Worm (Caenorhabditis elegans) whole organism, L2 larva: ENCODE data around the gene ZK470.1.
A peak's percentile ranks its signal among the peaks of the same experiment; 100 is the strongest.
"Not testable (repeated sequence)": the region's sequence is repeated elsewhere in the genome, so short reads cannot be mapped to it uniquely, and the experiment has no call there.

ENCODE experiments used
- R02D3.7 ChIP-seq: fragments of 150-350 bp; optimal IDR thresholded peaks from 2 replicates; lab custom pipeline; 2014; ENCODE audit warnings: missing biosample characterization, missing genetic modification characterization
- Y55F3AM.14 ChIP-seq: fragments of 200-800 bp; sonication (Bioruptor generic); optimal IDR thresholded peaks from 2 replicates; lab custom pipeline; 2018; ENCODE audit warnings: mild to moderate bottlenecking, missing genetic modification characterization, missing compliant biosample characterization
- alr-1 ChIP-seq: fragments of 150-350 bp; optimal IDR thresholded peaks from 2 replicates; lab custom pipeline; 2014; ENCODE audit warnings: missing biosample characterization, missing genetic modification characterization
- aly-2 ChIP-seq: fragments of 150-350 bp; optimal IDR thresholded peaks from 2 replicates; lab custom pipeline; 2014; ENCODE audit warnings: missing biosample characterization, missing genetic modification characterization
- ama-1 ChIP-seq: fragments of 150-350 bp; optimal IDR thresholded peaks from 2 replicates; lab custom pipeline; 2018; ENCODE audit warnings: inconsistent platforms
- ceh-16 ChIP-seq: fragments of 150-350 bp; optimal IDR thresholded peaks from 2 replicates; lab custom pipeline; 2014; ENCODE audit warnings: missing biosample characterization, missing genetic modification characterization
- ceh-82 ChIP-seq: fragments of 150-350 bp; optimal IDR thresholded peaks from 2 replicates; lab custom pipeline; 2014; ENCODE audit warnings: missing biosample characterization, missing genetic modification characterization
- crh-2 ChIP-seq: sonication (generic microtip); optimal IDR thresholded peaks from 2 replicates; lab custom pipeline; 2017; ENCODE audit warnings: missing biosample characterization, missing genetic modification characterization
- dmd-4 ChIP-seq: sonication (generic microtip); optimal IDR thresholded peaks from 2 replicates; lab custom pipeline; 2017; ENCODE audit warnings: missing biosample characterization, missing genetic modification characterization
- egl-27 ChIP-seq: sonication (generic microtip); optimal IDR thresholded peaks from 3 replicates; lab custom pipeline; 2017; ENCODE audit warnings: missing biosample characterization, missing genetic modification reagents, missing genetic modification characterization
- elt-1 ChIP-seq: fragments of 150-350 bp; optimal IDR thresholded peaks from 2 replicates; lab custom pipeline; 2014; ENCODE audit warnings: missing biosample characterization, missing genetic modification characterization
- gmeb-1 ChIP-seq: fragments of 150-350 bp; optimal IDR thresholded peaks from 2 replicates; lab custom pipeline; 2014; ENCODE audit warnings: missing biosample characterization, missing genetic modification characterization
- lin-11 ChIP-seq: fragments of 150-350 bp; sonication (generic microtip); optimal IDR thresholded peaks from 2 replicates; lab custom pipeline; 2014; ENCODE audit warnings: missing biosample characterization, missing genetic modification characterization, inconsistent platforms, mixed read lengths
- lin-13 ChIP-seq: fragments of 150-350 bp; optimal IDR thresholded peaks from 2 replicates; lab custom pipeline; 2014; ENCODE audit warnings: missing biosample characterization, missing genetic modification reagents, missing genetic modification characterization
- lin-39 ChIP-seq: fragments of 150-350 bp; optimal IDR thresholded peaks from 2 replicates; lab custom pipeline; 2014; ENCODE audit warnings: missing biosample characterization, missing genetic modification reagents, missing genetic modification characterization
- lsy-2 ChIP-seq, 2 experiments: fragments of 150-350 bp in 1 of 2; sonication (generic microtip) in 1 of 2; optimal IDR thresholded peaks; 2 replicates each; lab custom pipeline; 2014 to 2017; ENCODE audit warnings: missing biosample characterization in 2 of 2, missing genetic modification characterization in 2 of 2
- mab-5 ChIP-seq: fragments of 150-350 bp; optimal IDR thresholded peaks from 2 replicates; lab custom pipeline; 2014; ENCODE audit warnings: missing biosample characterization, missing genetic modification characterization
- mbf-1 ChIP-seq: sonication (generic microtip); optimal IDR thresholded peaks from 2 replicates; lab custom pipeline; 2017; ENCODE audit warnings: missing biosample characterization, missing genetic modification characterization
- mdl-1 ChIP-seq, 2 experiments: fragments of 150-350 bp in 1 of 2; sonication (generic microtip) in 1 of 2; optimal IDR thresholded peaks; 2 replicates each; lab custom pipeline; 2017; ENCODE audit warnings: missing biosample characterization in 2 of 2, missing genetic modification characterization in 2 of 2
- nhr-10 ChIP-seq: sonication (generic microtip); optimal IDR thresholded peaks from 2 replicates; lab custom pipeline; 2017; ENCODE audit warnings: missing biosample characterization, missing genetic modification characterization
- nhr-11 ChIP-seq: fragments of 150-350 bp; optimal IDR thresholded peaks from 2 replicates; lab custom pipeline; 2014; ENCODE audit warnings: missing biosample characterization, missing genetic modification characterization
- nhr-21 ChIP-seq: fragments of 150-350 bp; optimal IDR thresholded peaks from 2 replicates; lab custom pipeline; 2014; ENCODE audit warnings: missing biosample characterization, missing genetic modification characterization
- nhr-23 ChIP-seq: fragments of 150-350 bp; optimal IDR thresholded peaks from 2 replicates; lab custom pipeline; 2014; ENCODE audit warnings: missing biosample characterization, missing genetic modification reagents, missing genetic modification characterization
- nhr-237 ChIP-seq: fragments of 150-350 bp; optimal IDR thresholded peaks from 2 replicates; lab custom pipeline; 2014; ENCODE audit warnings: missing biosample characterization, missing genetic modification characterization
- nhr-6 ChIP-seq: fragments of 150-350 bp; optimal IDR thresholded peaks from 2 replicates; lab custom pipeline; 2014; ENCODE audit warnings: missing biosample characterization, missing genetic modification characterization
- nhr-77 ChIP-seq: fragments of 150-350 bp; optimal IDR thresholded peaks from 2 replicates; lab custom pipeline; 2014; ENCODE audit warnings: missing biosample characterization, missing genetic modification characterization
- peb-1 ChIP-seq: fragments of 150-350 bp; optimal IDR thresholded peaks from 2 replicates; lab custom pipeline; 2014; ENCODE audit warnings: missing biosample characterization, missing genetic modification characterization
- skn-1 ChIP-seq: sonication (generic microtip); optimal IDR thresholded peaks from 2 replicates; lab custom pipeline; 2017; ENCODE audit warnings: missing biosample characterization, missing genetic modification characterization
- sma-3 ChIP-seq: sonication (generic microtip); optimal IDR thresholded peaks from 2 replicates; lab custom pipeline; 2016; ENCODE audit warnings: missing genetic modification reagents, missing genetic modification characterization, missing compliant biosample characterization
- sma-9 ChIP-seq, 2 experiments: fragments of 150-350 bp in 1 of 2; sonication (generic microtip) in 1 of 2; optimal IDR thresholded peaks; 2 replicates each; lab custom pipeline; 2014 to 2016; ENCODE audit warnings: missing genetic modification characterization in 2 of 2, mild to moderate bottlenecking in 1 of 2, missing biosample characterization in 1 of 2, missing compliant biosample characterization in 1 of 2, missing genetic modification reagents in 1 of 2, moderate library complexity in 1 of 2
- snpc-4 ChIP-seq: fragments of 150-350 bp; optimal IDR thresholded peaks from 2 replicates; lab custom pipeline; 2014; ENCODE audit warnings: missing biosample characterization, missing genetic modification characterization
- unc-55 ChIP-seq: fragments of 150-350 bp; sonication (generic microtip); optimal IDR thresholded peaks from 3 replicates; lab custom pipeline; 2014; ENCODE audit warnings: missing biosample characterization, missing genetic modification reagents, missing genetic modification characterization
- unc-62 ChIP-seq: fragments of 150-350 bp; optimal IDR thresholded peaks from 2 replicates; lab custom pipeline; 2014; ENCODE audit warnings: missing biosample characterization, missing genetic modification reagents, missing genetic modification characterization
- zag-1 ChIP-seq: fragments of 150-350 bp; optimal IDR thresholded peaks from 2 replicates; lab custom pipeline; 2014; ENCODE audit warnings: missing biosample characterization, missing genetic modification characterization
- ztf-1 ChIP-seq: fragments of 200-800 bp; sonication (Bioruptor generic); conservative IDR thresholded peaks from 2 replicates; pipeline ENCODE4 v1.3.6; 2022; ENCODE audit warnings: missing genetic modification characterization, missing compliant biosample characterization
- ztf-11 ChIP-seq: sonication (generic microtip); optimal IDR thresholded peaks from 2 replicates; lab custom pipeline; 2017; ENCODE audit warnings: missing biosample characterization, missing genetic modification characterization
- ztf-4 ChIP-seq: fragments of 150-350 bp; optimal IDR thresholded peaks from 2 replicates; lab custom pipeline; 2014; ENCODE audit warnings: missing biosample characterization, missing genetic modification characterization

Gene ZK470.1

DNA sequence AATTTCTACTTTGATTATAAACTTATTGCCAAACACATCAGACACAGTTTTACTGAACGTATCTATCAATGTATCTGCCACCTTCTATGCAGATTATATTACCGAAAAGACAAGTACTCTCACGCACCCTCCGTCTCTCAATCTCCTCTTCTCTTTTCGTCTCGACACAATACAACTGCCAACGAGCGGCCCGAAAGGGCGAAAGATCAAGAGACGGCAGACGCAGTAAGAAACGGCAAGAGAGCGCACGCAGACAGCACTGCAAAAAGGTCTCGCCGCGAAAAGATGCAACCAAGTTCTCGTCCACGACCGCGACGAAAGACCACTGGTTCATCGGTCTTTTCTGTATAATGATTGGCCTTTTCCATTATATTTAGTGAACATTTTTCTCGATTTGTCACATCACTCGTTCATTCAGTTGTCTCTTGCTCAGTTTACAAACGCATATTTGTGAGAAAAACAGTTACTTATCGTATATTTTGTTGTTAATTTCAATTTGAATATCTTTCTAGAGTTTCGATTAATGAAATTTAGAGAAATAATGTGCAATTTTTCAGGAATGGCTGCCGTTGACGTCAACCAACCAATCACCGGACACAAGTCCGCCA, 27.1 kb downstream of the ZK470.1 start, which contains the start of gene vha-12 (continued):
- TF ChIP-seq ztf-1 (GFP tag; lab: Robert Waterston, UW) (no peak), sma-3 (peak; percentile 96), aly-2 (tag; lab: Kevin White, UChicago) (no peak), egl-27 (peak; percentile 89)

- no peak for TF ChIP-seq skn-1
Measured at ce11 chrX:4192235-4192634, 28.7 kb downstream of the ZK470.1 start.

DNA sequence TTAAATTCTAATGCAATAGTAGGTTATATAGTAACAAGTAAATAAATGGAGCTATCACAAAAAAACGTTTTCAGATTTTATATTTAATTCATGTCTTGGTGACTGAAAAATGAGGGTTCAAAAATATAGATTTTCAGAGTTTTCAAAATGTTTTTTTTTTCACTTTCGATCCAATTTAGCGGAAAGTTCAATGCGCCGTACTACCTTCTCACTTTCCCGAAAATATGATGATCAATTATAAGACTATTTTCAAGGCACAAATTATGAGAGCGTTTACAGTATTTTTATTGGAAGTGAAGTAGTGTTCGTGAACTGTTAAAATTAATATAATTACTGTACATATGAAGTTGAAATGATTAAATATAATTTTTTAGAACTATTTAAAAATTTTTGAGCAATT, 29.6 kb downstream of the ZK470.1 start:
- TF ChIP-seq nhr-21 (tag; lab: Kevin White, UChicago) (peak; percentile 5), gmeb-1 (tag; lab: Kevin White, UChicago) (peak; percentile 25), snpc-4 (tag; lab: Kevin White, UChicago) (no peak), ztf-4 (tag; lab: Kevin White, UChicago) (peak; percentile 20), ceh-82 (tag; lab: Kevin White, UChicago) (no peak)

DNA sequence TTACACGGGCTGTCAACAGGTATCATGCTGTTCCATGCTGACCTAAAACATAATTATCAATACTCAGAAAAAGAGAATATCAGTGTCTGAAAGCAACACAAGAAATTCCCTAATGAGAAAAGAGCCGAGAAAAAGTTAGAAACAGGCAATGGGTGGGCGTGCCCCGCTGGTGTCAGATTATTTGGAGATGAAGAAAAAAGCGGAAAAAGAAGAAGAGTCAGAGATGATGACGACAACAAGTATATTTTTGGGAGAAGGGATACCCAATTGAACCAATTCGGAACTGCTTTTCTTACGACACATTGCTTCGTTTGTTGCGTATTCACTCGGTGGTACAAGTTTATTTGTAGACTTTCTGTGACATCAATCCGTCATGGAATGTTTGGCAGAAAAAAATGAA, 32.9 kb downstream of the ZK470.1 start, which contains the start of gene F20B6.4:
F20B6.4 (minus strand) TSS at position 101 of the 400 bp plus-strand sequence.
- TF ChIP-seq elt-1 (tag; lab: Kevin White, UChicago): no peak
- TF ChIP-seq sma-9 (GFP tag; optimal IDR thresholded peaks at IDR 0.05; lab: Kevin White, UChicago): no peak
- TF ChIP-seq sma-9 (tag; optimal IDR thresholded peaks at IDR 0.05; lab: Kevin White, UChicago): no peak
- TF ChIP-seq dmd-4 (tag; lab: Kevin White, UChicago): no peak
- no peak for TF ChIP-seq crh-2 (tag; lab: Kevin White, UChicago)
- TF ChIP-seq, all 48 proteins: peak for 0

DNA sequence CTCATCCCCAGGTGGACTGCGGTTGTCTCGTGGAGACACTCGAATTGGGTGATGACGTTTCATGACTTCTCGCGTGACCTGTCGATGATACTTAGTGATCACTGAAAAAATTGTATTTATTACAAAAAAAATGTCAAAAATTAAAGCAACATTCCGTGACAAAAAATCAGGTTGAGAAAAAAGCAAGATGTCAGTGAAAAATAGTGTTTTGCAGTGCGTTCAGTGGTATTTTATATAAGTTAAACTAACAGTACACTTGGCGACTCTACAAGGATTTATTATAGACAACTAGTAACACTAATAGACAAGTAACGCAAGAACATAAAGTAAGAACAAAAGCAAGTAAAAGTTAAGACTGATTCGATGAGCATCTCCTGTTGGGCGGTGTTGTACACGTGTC, 36.3 kb downstream of the ZK470.1 start, which contains the start of gene F20B6.5:
F20B6.5 (minus strand) TSS at position 101 of the 400 bp plus-strand sequence.
- TF ChIP-seq mab-5 (tag; lab: Kevin White, UChicago); lin-39; peb-1 (tag; lab: Kevin White, UChicago): not testable (repeated sequence)

DNA sequence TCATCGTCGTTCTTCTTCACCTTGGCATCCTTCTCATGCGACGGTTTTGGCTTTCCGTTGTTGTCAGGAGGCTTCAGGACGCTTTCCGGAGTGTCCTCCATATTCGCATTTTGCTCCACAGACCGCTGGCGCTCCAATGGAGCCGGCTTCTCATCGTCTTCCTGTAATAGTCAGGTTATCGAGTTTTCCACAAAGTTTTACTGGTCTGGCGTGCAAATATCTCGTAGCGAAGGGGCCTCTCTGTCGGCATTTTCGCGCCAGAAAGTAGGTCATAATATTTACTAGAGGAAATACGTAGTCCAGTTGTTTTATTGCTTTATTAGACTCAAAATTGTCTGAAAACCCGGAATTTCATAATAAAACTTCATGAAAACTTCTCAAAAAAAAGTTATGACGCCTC, 38.6 kb downstream of the ZK470.1 start, which contains the start of gene F20B6.6:
F20B6.6 (minus strand) TSS at position 101 of the 400 bp plus-strand sequence.
- TF ChIP-seq ztf-1 (GFP tag; lab: Robert Waterston, UW); mdl-1 (tag; optimal IDR thresholded peaks at IDR 0.05; lab: Kevin White, UChicago); unc-62 (GFP tag; lab: Kevin White, UChicago): not testable (repeated sequence)
- TF ChIP-seq, all 48 proteins: peak for 0; not testable (repeated sequence) for 48

DNA sequence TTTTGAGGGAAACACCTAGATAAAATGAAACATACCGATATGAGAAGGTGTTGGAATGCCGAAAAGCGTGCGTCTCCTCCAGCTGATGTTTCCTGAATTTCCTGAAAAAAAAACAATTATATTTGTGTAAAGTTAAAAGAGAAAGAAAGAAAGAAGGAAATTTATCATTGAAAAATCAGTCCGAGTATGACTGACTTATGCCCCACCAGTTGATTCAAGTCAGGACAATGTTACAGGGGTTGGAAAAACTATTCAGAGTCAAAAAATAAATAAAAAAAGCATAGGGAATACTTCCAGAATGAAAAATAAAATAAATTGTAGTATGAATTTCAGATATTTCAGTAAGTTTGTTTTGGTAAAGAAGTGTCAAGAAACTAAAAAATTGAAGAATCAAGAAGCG, 43.9 kb downstream of the ZK470.1 start, which contains the start of gene F20B6.9:
F20B6.9 (minus strand) TSS at position 101 of the 400 bp plus-strand sequence.
- not testable (repeated sequence) for TF ChIP-seq ceh-16 (tag; lab: Kevin White, UChicago); nhr-237; skn-1

DNA sequence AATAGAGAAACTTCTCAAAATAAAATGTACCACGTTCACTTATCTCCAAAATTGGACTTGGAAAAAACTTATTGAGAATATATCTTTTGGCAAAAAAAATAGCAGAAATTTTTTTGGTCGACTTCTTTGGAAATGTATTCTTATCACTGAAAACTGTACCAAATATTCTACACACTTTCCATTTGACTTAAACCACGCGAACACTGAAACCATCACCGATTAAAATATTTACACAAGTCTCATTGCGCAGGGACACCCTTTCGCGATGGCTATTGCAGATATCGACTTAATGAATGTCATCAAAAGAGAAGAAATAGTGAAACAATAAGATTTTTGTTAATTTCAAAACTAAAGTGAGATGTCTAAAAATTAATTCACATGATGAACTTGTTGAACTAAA, 45.0 kb downstream of the ZK470.1 start:
- TF ChIP-seq unc-55 (no peak), alr-1 (tag; lab: Kevin White, UChicago) (no peak), sma-3 (peak; percentile 80), elt-1 (tag; lab: Kevin White, UChicago) (no peak), gmeb-1 (tag; lab: Kevin White, UChicago) (peak; percentile 79), ama-1 (lab: Kevin White, UChicago) (no peak), nhr-23 (no peak), zag-1 (tag; lab: Kevin White, UChicago) (no peak), egl-27 (no peak), ztf-11 (tag; lab: Kevin White, UChicago) (no peak), sma-9 (GFP tag; optimal IDR thresholded peaks at IDR 0.05; lab: Kevin White, UChicago) (peak; percentile 75), sma-9 (tag; optimal IDR thresholded peaks at IDR 0.05; lab: Kevin White, UChicago) (no peak), lsy-2 (tag; optimal IDR thresholded peaks at IDR 0.05; lab: Kevin White, UChicago) (peak in 1 of 2 experiments; percentile 54), lin-13 (GFP tag; lab: Kevin White, UChicago) (no peak), nhr-11 (tag; lab: Kevin White, UChicago) (no peak), nhr-10 (no peak), mbf-1 (tag; lab: Kevin White, UChicago) (peak; percentile 45), R02D3.7 (tag; lab: Kevin White, UChicago) (no peak), ceh-82 (tag; lab: Kevin White, UChicago) (no peak), lin-11 (tag; lab: Kevin White, UChicago) (no peak), nhr-6 (tag; lab: Kevin White, UChicago) (peak; percentile 73), ceh-16 (tag; lab: Kevin White, UChicago) (no peak), nhr-21 (tag; lab: Kevin White, UChicago) (peak; percentile 60), nhr-77 (tag; lab: Kevin White, UChicago) (peak; percentile 79), Y55F3AM.14 (GFP tag; lab: Kevin White, UChicago) (no peak), crh-2 (tag; lab: Kevin White, UChicago) (peak; percentile 69)
